Fruit fly (Drosophila melanogaster) whole organism, embryonic: Measurements from ENCODE around the gene CG18478.

Experiments used
- Ada2b ChIP-seq: fragments of 200-800 bp; sonication (Bioruptor generic); IDR thresholded peaks from 2 replicates; pipeline ENCODE4 v1.3.6; 2022; ENCODE audit warnings: missing biosample characterization, missing genetic modification characterization
- Atf-2 ChIP-seq: fragments of 200-800 bp; sonication (Bioruptor generic); optimal IDR thresholded peaks from 2 replicates; lab custom pipeline; 2016; ENCODE audit warnings: missing biosample characterization, missing genetic modification characterization
- B-H1 ChIP-seq: fragments of 200-800 bp; sonication (Bioruptor generic); IDR thresholded peaks from 3 replicates; pipeline ENCODE4 v1.3.6; 2022; ENCODE audit warnings: missing biosample characterization, missing genetic modification characterization
- CG11093 ChIP-seq: fragments of 200-800 bp; sonication (Bioruptor generic); IDR thresholded peaks from 3 replicates; pipeline ENCODE4 v1.3.6; 2022; ENCODE audit warnings: missing biosample characterization, missing genetic modification characterization
- CG12155 ChIP-seq: fragments of 200-800 bp; sonication (Bioruptor generic); optimal IDR thresholded peaks from 3 replicates; lab custom pipeline; 2016; ENCODE audit warnings: missing biosample characterization, missing genetic modification characterization
- CG12219 ChIP-seq: fragments of 200-800 bp; sonication (Bioruptor generic); optimal IDR thresholded peaks from 3 replicates; lab custom pipeline; 2018; ENCODE audit warnings: missing biosample characterization, mild to moderate bottlenecking, missing genetic modification characterization
- CG13296 ChIP-seq: fragments of 200-800 bp; sonication (Bioruptor generic); optimal IDR thresholded peaks from 3 replicates; lab custom pipeline; 2018; ENCODE audit warnings: missing biosample characterization, mild to moderate bottlenecking, missing genetic modification characterization
- CG15073 ChIP-seq: fragments of 200-800 bp; sonication (Bioruptor generic); optimal IDR thresholded peaks from 2 replicates; lab custom pipeline; 2016; ENCODE audit warnings: missing biosample characterization, missing genetic modification characterization
- CG17385 ChIP-seq: fragments of 200-800 bp; sonication (Bioruptor generic); optimal IDR thresholded peaks from 3 replicates; lab custom pipeline; 2018; ENCODE audit warnings: missing biosample characterization, mild to moderate bottlenecking, missing genetic modification characterization
- CG2875 ChIP-seq: fragments of 200-800 bp; sonication (Bioruptor generic); optimal IDR thresholded peaks from 2 replicates; lab custom pipeline; 2017; ENCODE audit warnings: missing biosample characterization, mild to moderate bottlenecking, missing genetic modification characterization, missing genetic modification reagents
- CG31441 ChIP-seq: fragments of 200-800 bp; sonication (Bioruptor generic); IDR thresholded peaks from 2 replicates; pipeline ENCODE4 v1.3.6; 2022; ENCODE audit warnings: missing biosample characterization, missing genetic modification characterization
- CG32532 ChIP-seq: fragments of 200-800 bp; sonication (Bioruptor generic); IDR thresholded peaks from 2 replicates; pipeline ENCODE4 v1.3.6; 2022; ENCODE audit warnings: missing biosample characterization, missing genetic modification characterization
- CG3995 ChIP-seq: fragments of 200-800 bp; sonication (Bioruptor generic); optimal IDR thresholded peaks from 3 replicates; lab custom pipeline; 2016; ENCODE audit warnings: missing biosample characterization, missing genetic modification characterization
- CG5953 ChIP-seq: fragments of 200-800 bp; sonication (Bioruptor generic); IDR thresholded peaks from 2 replicates; pipeline ENCODE4 v1.3.6; 2022; ENCODE audit warnings: missing biosample characterization, missing genetic modification characterization
- CG6765 ChIP-seq: fragments of 200-800 bp; sonication (Bioruptor generic); optimal IDR thresholded peaks from 3 replicates; lab custom pipeline; 2017; ENCODE audit warnings: missing biosample characterization, mild to moderate bottlenecking, missing genetic modification characterization
- CG8478 ChIP-seq: fragments of >200 bp; optimal IDR thresholded peaks from 2 replicates; lab custom pipeline; 2018
- D19A ChIP-seq: fragments of 200-800 bp; optimal IDR thresholded peaks from 3 replicates; lab custom pipeline; 2019; ENCODE audit warnings: missing biosample characterization, mild to moderate bottlenecking, missing genetic modification characterization, moderate library complexity
- Ets65A ChIP-seq: fragments of 200-800 bp; sonication (Bioruptor generic); peaks from one replicate; lab custom pipeline; 2016; ENCODE audit warnings: missing biosample characterization, missing genetic modification characterization
- Fer3 ChIP-seq: fragments of 200-800 bp; sonication (Bioruptor generic); optimal IDR thresholded peaks from 2 replicates; lab custom pipeline; 2018; ENCODE audit warnings: missing biosample characterization, mild to moderate bottlenecking, missing genetic modification characterization, moderate library complexity
- Gug ChIP-seq: fragments of 200-800 bp; sonication (Bioruptor generic); IDR thresholded peaks from 4 replicates; pipeline ENCODE4 v1.3.6; 2022; ENCODE audit warnings: missing biosample characterization, missing genetic modification characterization
- HLH3B ChIP-seq: fragments of 200-800 bp; sonication (Bioruptor generic); IDR thresholded peaks from 2 replicates; pipeline ENCODE4 v1.3.6; 2022; ENCODE audit warnings: missing biosample characterization, missing genetic modification characterization
- Jarid2 ChIP-seq: fragments of 200-800 bp; sonication (Bioruptor generic); optimal IDR thresholded peaks from 3 replicates; lab custom pipeline; 2017; ENCODE audit warnings: mild to moderate bottlenecking, missing biosample characterization, missing genetic modification reagents, missing genetic modification characterization
- Kr ChIP-seq: fragments of 200-800 bp; sonication (Bioruptor generic); optimal IDR thresholded peaks from 2 replicates; lab custom pipeline; 2017; ENCODE audit warnings: missing biosample characterization, mild to moderate bottlenecking, missing genetic modification characterization
- Myb ChIP-seq: fragments of 200-800 bp; sonication (Bioruptor generic); optimal IDR thresholded peaks from 2 replicates; lab custom pipeline; 2016; ENCODE audit warnings: missing biosample characterization, missing genetic modification characterization
- NC2α ChIP-seq: fragments of 200-800 bp; sonication (Bioruptor generic); optimal IDR thresholded peaks from 2 replicates; lab custom pipeline; 2016; ENCODE audit warnings: missing biosample characterization, missing genetic modification characterization
- Nf-YA ChIP-seq: fragments of 200-800 bp; sonication (Bioruptor generic); IDR thresholded peaks from 2 replicates; pipeline ENCODE4 v1.3.6; 2022; ENCODE audit warnings: missing biosample characterization, missing genetic modification characterization
- Optix ChIP-seq: fragments of 200-800 bp; sonication (Bioruptor generic); IDR thresholded peaks from 3 replicates; pipeline ENCODE4 v1.3.6; 2022; ENCODE audit warnings: missing biosample characterization, missing genetic modification characterization
- Rfx ChIP-seq: fragments of 200-800 bp; sonication (Bioruptor generic); IDR thresholded peaks from 2 replicates; pipeline ENCODE4 v1.3.6; 2022; ENCODE audit warnings: missing biosample characterization, missing genetic modification characterization
- Sox102F ChIP-seq: fragments of 200-800 bp; sonication (Bioruptor generic); optimal IDR thresholded peaks from 2 replicates; lab custom pipeline; 2018; ENCODE audit warnings: missing biosample characterization, mild to moderate bottlenecking, missing genetic modification characterization, moderate library complexity
- Sry-β ChIP-seq: fragments of 200-800 bp; sonication (Bioruptor generic); optimal IDR thresholded peaks from 2 replicates; lab custom pipeline; 2018; ENCODE audit warnings: missing biosample characterization, mild to moderate bottlenecking, missing genetic modification characterization, moderate library complexity
- ab ChIP-seq: fragments of 200-800 bp; sonication (Bioruptor generic); optimal IDR thresholded peaks from 2 replicates; lab custom pipeline; 2016; ENCODE audit warnings: missing biosample characterization, missing genetic modification characterization
- ara ChIP-seq: fragments of 200-800 bp; sonication (Bioruptor generic); IDR thresholded peaks from 2 replicates; pipeline ENCODE4 v1.3.6; 2022; ENCODE audit warnings: missing biosample characterization, missing genetic modification characterization
- ato ChIP-seq: fragments of 200-800 bp; sonication (Bioruptor generic); IDR thresholded peaks from 2 replicates; pipeline ENCODE4 v1.3.6; 2022; ENCODE audit warnings: missing biosample characterization, missing genetic modification characterization; ENCODE audit not compliant: partially characterized antibody
- dysf ChIP-seq: fragments of 200-800 bp; sonication (Bioruptor generic); IDR thresholded peaks from 3 replicates; pipeline ENCODE4 v1.3.6; 2022; ENCODE audit warnings: missing biosample characterization, missing genetic modification characterization
- esg ChIP-seq: fragments of 200-800 bp; sonication (Bioruptor generic); conservative IDR thresholded peaks from 2 replicates; pipeline ENCODE4 v1.3.6; 2022; ENCODE audit warnings: missing biosample characterization, missing genetic modification characterization
- ewg ChIP-seq: fragments of 200-800 bp; sonication (Bioruptor generic); optimal IDR thresholded peaks from 3 replicates; lab custom pipeline; 2017; ENCODE audit warnings: mild to moderate bottlenecking, missing biosample characterization, missing genetic modification reagents, missing genetic modification characterization
- fd102C ChIP-seq: fragments of 200-800 bp; sonication (Bioruptor generic); optimal IDR thresholded peaks from 2 replicates; lab custom pipeline; 2018; ENCODE audit warnings: missing biosample characterization, mild to moderate bottlenecking, missing genetic modification characterization, moderate library complexity
- fu2 ChIP-seq: fragments of 200-800 bp; sonication (Bioruptor generic); optimal IDR thresholded peaks from 2 replicates; lab custom pipeline; 2016; ENCODE audit warnings: missing biosample characterization, missing genetic modification characterization
- hkb ChIP-seq, 2 experiments: fragments of 200-800 bp in 1 of 2; fragments of >200 bp in 1 of 2; sonication (Bioruptor generic) in 1 of 2; IDR thresholded peaks in 1 of 2; optimal IDR thresholded peaks in 1 of 2; 2 replicates each; pipeline versions ENCODE4 v1.3.6 to Lab custom; 2017 to 2022; ENCODE audit warnings: missing biosample characterization in 1 of 2, missing genetic modification characterization in 1 of 2
- insv ChIP-seq, 2 experiments: fragments of 200-800 bp; sonication (Bioruptor generic); optimal IDR thresholded peaks; 3 replicates each; lab custom pipeline; 2016 to 2018; ENCODE audit warnings: missing biosample characterization in 2 of 2, missing genetic modification characterization in 2 of 2
- jigr1 ChIP-seq: fragments of 200-800 bp; sonication (Bioruptor generic); IDR thresholded peaks from 3 replicates; pipeline ENCODE4 v1.3.6; 2022; ENCODE audit warnings: missing biosample characterization, missing genetic modification characterization
- maf-S ChIP-seq: fragments of 200-800 bp; sonication (Bioruptor generic); optimal IDR thresholded peaks from 2 replicates; lab custom pipeline; 2016; ENCODE audit warnings: missing biosample characterization, missing genetic modification characterization
- mam ChIP-seq: fragments of 200-800 bp; sonication (Bioruptor generic); optimal IDR thresholded peaks from 3 replicates; lab custom pipeline; 2016; ENCODE audit warnings: missing biosample characterization, missing genetic modification characterization
- nau ChIP-seq: fragments of 200-800 bp; sonication (Bioruptor generic); optimal IDR thresholded peaks from 3 replicates; lab custom pipeline; 2017; ENCODE audit warnings: missing biosample characterization, mild to moderate bottlenecking, missing genetic modification characterization, missing genetic modification reagents
- onecut ChIP-seq: fragments of 200-800 bp; sonication (Bioruptor generic); IDR thresholded peaks from 2 replicates; pipeline ENCODE4 v1.3.6; 2022; ENCODE audit warnings: missing biosample characterization, missing genetic modification characterization
- rib ChIP-seq: fragments of 200-800 bp; sonication (Bioruptor generic); IDR thresholded peaks from 2 replicates; pipeline ENCODE4 v1.3.6; 2022; ENCODE audit warnings: missing biosample characterization, missing genetic modification characterization
- row ChIP-seq: fragments of 200-800 bp; sonication (Bioruptor generic); IDR thresholded peaks from 3 replicates; pipeline ENCODE4 v1.3.6; 2022; ENCODE audit warnings: missing biosample characterization, missing genetic modification characterization
- so ChIP-seq: fragments of 200-800 bp; sonication (Bioruptor generic); IDR thresholded peaks from 3 replicates; pipeline ENCODE4 v1.3.6; 2022; ENCODE audit warnings: missing biosample characterization, missing genetic modification characterization
- sqz ChIP-seq: fragments of 200-800 bp; sonication (Bioruptor generic); optimal IDR thresholded peaks from 3 replicates; lab custom pipeline; 2018; ENCODE audit warnings: missing biosample characterization, mild to moderate bottlenecking, missing genetic modification characterization
- unpg ChIP-seq: fragments of 200-800 bp; sonication (Bioruptor generic); optimal IDR thresholded peaks from 3 replicates; lab custom pipeline; 2018; ENCODE audit warnings: missing biosample characterization, mild to moderate bottlenecking, missing genetic modification characterization, moderate library complexity
- zfh2 ChIP-seq: fragments of 200-800 bp; sonication (Bioruptor generic); optimal IDR thresholded peaks from 2 replicates; lab custom pipeline; 2016; ENCODE audit warnings: missing biosample characterization, missing genetic modification characterization

Gene CG18478

DNA sequence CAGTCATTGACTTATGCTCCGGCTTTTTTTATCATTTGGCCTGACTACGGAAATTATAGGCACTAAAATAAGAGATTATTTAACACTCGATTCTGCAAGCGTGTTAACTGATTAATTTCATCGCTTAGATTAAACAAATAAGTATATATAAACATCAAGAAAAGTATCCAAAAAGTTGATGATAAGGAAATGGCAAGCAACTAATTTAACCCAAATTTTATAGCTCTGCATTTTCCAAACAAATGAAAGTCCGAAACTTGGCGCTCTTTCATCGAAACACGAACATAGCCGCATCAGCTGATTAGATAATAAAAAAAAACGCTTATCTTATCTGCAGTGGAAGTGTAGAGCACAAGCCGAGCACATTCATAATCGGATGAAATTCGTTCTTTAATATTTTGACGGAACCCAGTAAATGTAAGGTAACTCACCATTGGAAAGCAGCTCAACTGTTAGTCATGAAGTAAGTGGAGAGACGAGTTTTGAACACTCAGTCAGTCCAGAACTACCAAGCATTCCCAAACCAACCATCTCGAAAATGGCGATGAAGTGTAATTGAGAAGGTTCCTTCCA is 40.3 kb upstream of the CG18478 start, which contains the start of gene CG18480 (continued):
- TF ChIP-seq Jarid2 (GFP tag; lab: Kevin White, UChicago) = no peak
- no peak for TF ChIP-seq ara
- peak; percentile 42 for TF ChIP-seq Fer3 (tag; lab: Kevin White, UChicago)
- TF ChIP-seq insv (GFP tag; optimal IDR thresholded peaks at IDR 0.05; lab: Kevin White, UChicago) = no peak
- TF ChIP-seq hkb (optimal IDR thresholded peaks at IDR 0.05; lab: Kevin White, UChicago) = no peak
- no peak for TF ChIP-seq hkb (GFP tag; IDR thresholded peaks at IDR 0.05; lab: Robert Waterston, UW)
- TF ChIP-seq Kr = no peak
- TF ChIP-seq CG8478 = no peak
- TF ChIP-seq B-H1 = no peak
- peak; percentile 47 for TF ChIP-seq CG17385 (GFP tag; lab: Kevin White, UChicago)
- no peak for TF ChIP-seq ato
- TF ChIP-seq Ets65A (GFP tag; lab: Kevin White, UChicago) = no peak
- TF ChIP-seq zfh2 (GFP tag; lab: Kevin White, UChicago) = peak; percentile 58
- TF ChIP-seq Myb (GFP tag; lab: Kevin White, UChicago) = peak; percentile 21
- no peak for TF ChIP-seq CG6765 (GFP tag; lab: Kevin White, UChicago)
- TF ChIP-seq CG2875 (GFP tag; lab: Kevin White, UChicago) = no peak
- TF ChIP-seq CG13296 = peak; percentile 12
- TF ChIP-seq dysf (GFP tag; lab: Robert Waterston, UW) = peak; percentile 27; the same call in 1 of the 3 replicates
- TF ChIP-seq Rfx (GFP tag; lab: Robert Waterston, UW) = peak; percentile 83
- no peak for TF ChIP-seq unpg (GFP tag; lab: Kevin White, UChicago)
- TF ChIP-seq CG5953 (GFP tag; lab: Robert Waterston, UW) = 0 out of 2 replicates have a peak, but pooled peaks have one; percentile 18
- no peak for TF ChIP-seq so (GFP tag; lab: Robert Waterston, UW)
- TF ChIP-seq Ada2b (GFP tag; lab: Robert Waterston, UW) = no peak
- TF ChIP-seq CG12219 (GFP tag; lab: Kevin White, UChicago) = peak; percentile 41
- TF ChIP-seq ewg = no peak
- 0 out of 2 replicates have a peak, but pooled peaks have one; percentile 44 for TF ChIP-seq HLH3B (GFP tag; lab: Robert Waterston, UW)
- no peak for TF ChIP-seq esg
- TF ChIP-seq Optix (GFP tag; lab: Robert Waterston, UW) = 0 out of 3 replicates have a peak, but pooled peaks have one; percentile 47
- peak; percentile 20 for TF ChIP-seq Atf-2
- no peak for TF ChIP-seq rib (GFP tag; lab: Robert Waterston, UW)
- TF ChIP-seq CG32532 (GFP tag; lab: Robert Waterston, UW) = peak; percentile 69
- TF ChIP-seq sqz (GFP tag; lab: Kevin White, UChicago) = peak; percentile 87
- TF ChIP-seq CG31441 (GFP tag; lab: Robert Waterston, UW) = no peak; the same call in 1 of the 2 replicates
- no peak for TF ChIP-seq Sry-β (GFP tag; lab: Kevin White, UChicago)
- TF ChIP-seq NC2α (GFP tag; lab: Kevin White, UChicago) = no peak
- TF ChIP-seq onecut (GFP tag; lab: Robert Waterston, UW) = peak; percentile 46; the same call in 1 of the 2 replicates
- TF ChIP-seq D19A (tag; lab: Kevin White, UChicago) = no peak
- TF ChIP-seq Sox102F = peak; percentile 30
- no peak for TF ChIP-seq CG15073 (GFP tag; lab: Kevin White, UChicago)
- peak; percentile 36 for TF ChIP-seq CG12155 (GFP tag; lab: Kevin White, UChicago)
- no peak for TF ChIP-seq jigr1 (GFP tag; lab: Robert Waterston, UW)
- no peak for TF ChIP-seq Nf-YA (GFP tag; lab: Robert Waterston, UW)
- no peak for TF ChIP-seq fd102C (GFP tag; lab: Kevin White, UChicago)
- TF ChIP-seq row (GFP tag; lab: Robert Waterston, UW) = peak; percentile 91
- no peak for TF ChIP-seq nau
- no peak for TF ChIP-seq ab
- no peak for TF ChIP-seq CG11093 (GFP tag; lab: Robert Waterston, UW)
- peak; percentile 69 for TF ChIP-seq mam
- TF ChIP-seq Gug (GFP tag; lab: Robert Waterston, UW) = no peak; the same call in 3 of the 4 replicates
- TF ChIP-seq CG3995 (GFP tag; lab: Kevin White, UChicago) = no peak
- TF ChIP-seq fu2 (GFP tag; lab: Kevin White, UChicago) = peak; percentile 47
- no peak for TF ChIP-seq maf-S
